Worm (Caenorhabditis elegans) whole organism, L1 larva: Measurements from ENCODE around the gene pfut-1.

ENCODE experiments used
- C04F5.9 ChIP-seq: sonication (generic microtip); optimal IDR thresholded peaks from 2 replicates; lab custom pipeline; 2016; ENCODE audit warnings: missing genetic modification characterization, missing compliant biosample characterization
- C34B4.2 ChIP-seq: sonication (generic microtip); optimal IDR thresholded peaks from 2 replicates; lab custom pipeline; 2017; ENCODE audit warnings: mild to moderate bottlenecking, missing genetic modification characterization, missing compliant biosample characterization
- F16B12.6 ChIP-seq: fragments of 150-350 bp; optimal IDR thresholded peaks from 2 replicates; lab custom pipeline; 2014; ENCODE audit warnings: missing biosample characterization, missing genetic modification characterization
- Y116A8C.19 ChIP-seq: sonication (generic microtip); optimal IDR thresholded peaks from 2 replicates; lab custom pipeline; 2016; ENCODE audit warnings: missing compliant biosample characterization, missing genetic modification characterization, borderline replicate concordance
- aha-1 ChIP-seq: fragments of 150-350 bp; optimal IDR thresholded peaks from 2 replicates; lab custom pipeline; 2014; ENCODE audit warnings: missing biosample characterization, missing genetic modification characterization
- ama-1 ChIP-seq: fragments of 150-350 bp; optimal IDR thresholded peaks from 2 replicates; lab custom pipeline; 2014
- blmp-1 ChIP-seq: fragments of 150-350 bp; optimal IDR thresholded peaks from 2 replicates; lab custom pipeline; 2014; ENCODE audit warnings: missing biosample characterization, missing genetic modification characterization
- ceh-63 ChIP-seq: fragments of 200-800 bp; sonication (Bioruptor generic); optimal IDR thresholded peaks from 2 replicates; lab custom pipeline; 2018; ENCODE audit warnings: mild to moderate bottlenecking, missing genetic modification characterization, missing compliant biosample characterization
- ceh-82 ChIP-seq, 3 experiments: fragments of 150-350 bp in 1 of 3; sonication (generic microtip) in 2 of 3; optimal IDR thresholded peaks; 2 replicates each; lab custom pipeline; 2014 to 2017; ENCODE audit warnings: missing biosample characterization in 3 of 3, missing genetic modification characterization in 3 of 3
- ceh-88 ChIP-seq: fragments of 200-800 bp; sonication (Bioruptor generic); IDR thresholded peaks from 2 replicates; pipeline ENCODE4 v1.3.6; 2022; ENCODE audit warnings: missing genetic modification characterization, missing compliant biosample characterization
- ceh-90 ChIP-seq: sonication (generic microtip); optimal IDR thresholded peaks from 2 replicates; lab custom pipeline; 2016; ENCODE audit warnings: missing genetic modification characterization, missing compliant biosample characterization
- efl-1 ChIP-seq, 4 experiments: fragments of 150-350 bp; optimal IDR thresholded peaks in 3 of 4; peaks in 1 of 4; 1 replicate in 1 of 4; 2 replicates in 3 of 4; lab custom pipeline; 2014; ENCODE audit warnings: missing biosample characterization in 2 of 4, missing genetic modification characterization in 2 of 4, missing genetic modification reagents in 2 of 4
- elt-3 ChIP-seq, 6 experiments: fragments of 150-350 bp in 1 of 6; sonication (generic microtip); optimal IDR thresholded peaks; 2 replicates each; lab custom pipeline; 2017 to 2018; ENCODE audit warnings: missing biosample characterization in 6 of 6, missing genetic modification characterization in 6 of 6, inconsistent platforms in 1 of 6
- fkh-4 ChIP-seq: sonication (generic microtip); optimal IDR thresholded peaks from 2 replicates; lab custom pipeline; 2016; ENCODE audit warnings: missing compliant biosample characterization, missing genetic modification characterization, borderline replicate concordance
- hpl-2 ChIP-seq: fragments of 150-350 bp; optimal IDR thresholded peaks from 2 replicates; lab custom pipeline; 2014; ENCODE audit warnings: missing biosample characterization, missing genetic modification reagents, missing genetic modification characterization
- isw-1 ChIP-seq: fragments of 200-800 bp; sonication (Bioruptor generic); IDR thresholded peaks from 2 replicates; pipeline ENCODE4 v1.3.6; 2022; ENCODE audit warnings: missing genetic modification characterization, missing compliant biosample characterization
- jun-1 ChIP-seq: fragments of 150-350 bp; optimal IDR thresholded peaks from 2 replicates; lab custom pipeline; 2014; ENCODE audit warnings: missing biosample characterization, missing genetic modification reagents, missing genetic modification characterization
- lin-13 ChIP-seq: fragments of 150-350 bp; optimal IDR thresholded peaks from 2 replicates; lab custom pipeline; 2014; ENCODE audit warnings: missing biosample characterization, missing genetic modification reagents, missing genetic modification characterization
- lin-14 ChIP-seq: fragments of 200-800 bp; sonication (Bioruptor generic); optimal IDR thresholded peaks from 2 replicates; lab custom pipeline; 2018; ENCODE audit warnings: mild to moderate bottlenecking, missing genetic modification characterization, moderate library complexity, missing compliant biosample characterization
- lin-15B ChIP-seq: fragments of 150-350 bp; sonication (generic microtip); optimal IDR thresholded peaks from 3 replicates; lab custom pipeline; 2014; ENCODE audit warnings: missing biosample characterization, missing genetic modification characterization
- lin-39 ChIP-seq: fragments of 150-350 bp; optimal IDR thresholded peaks from 2 replicates; lab custom pipeline; 2014; ENCODE audit warnings: missing biosample characterization, missing genetic modification reagents, missing genetic modification characterization
- lir-3 ChIP-seq: sonication (generic microtip); optimal IDR thresholded peaks from 2 replicates; lab custom pipeline; 2016; ENCODE audit warnings: mild to moderate bottlenecking, missing genetic modification characterization, moderate library complexity, missing compliant biosample characterization; ENCODE audit not compliant: poor library complexity
- lsy-2 ChIP-seq, 2 experiments: fragments of 150-350 bp; optimal IDR thresholded peaks; 2 replicates each; lab custom pipeline; 2014; ENCODE audit warnings: missing biosample characterization in 2 of 2, missing genetic modification characterization in 2 of 2
- mab-9 ChIP-seq: fragments of 200-800 bp; sonication (Bioruptor generic); IDR thresholded peaks from 2 replicates; pipeline ENCODE4 v1.3.6; 2022; ENCODE audit warnings: missing genetic modification reagents, missing genetic modification characterization, missing compliant biosample characterization
- mdl-1 ChIP-seq, 2 experiments: fragments of 150-350 bp; optimal IDR thresholded peaks; 2 replicates each; lab custom pipeline; 2014 to 2017; ENCODE audit warnings: missing biosample characterization in 2 of 2, missing genetic modification characterization in 2 of 2, inconsistent platforms in 1 of 2
- mef-2 ChIP-seq: fragments of 150-350 bp; optimal IDR thresholded peaks from 2 replicates; lab custom pipeline; 2014; ENCODE audit warnings: missing biosample characterization, missing genetic modification characterization
- nhr-11 ChIP-seq: fragments of 150-350 bp; optimal IDR thresholded peaks from 2 replicates; lab custom pipeline; 2014; ENCODE audit warnings: missing biosample characterization, missing genetic modification characterization
- nhr-19 ChIP-seq: fragments of 200-800 bp; sonication (Bioruptor generic); conservative IDR thresholded peaks from 2 replicates; pipeline ENCODE4 v1.3.6; 2022; ENCODE audit warnings: missing genetic modification characterization, missing compliant biosample characterization
- nhr-20 ChIP-seq: sonication (generic microtip); optimal IDR thresholded peaks from 2 replicates; lab custom pipeline; 2016; ENCODE audit warnings: mild to moderate bottlenecking, missing genetic modification characterization, missing compliant biosample characterization
- nhr-71 ChIP-seq: sonication (generic microtip); optimal IDR thresholded peaks from 2 replicates; lab custom pipeline; 2016; ENCODE audit warnings: mild to moderate bottlenecking, missing genetic modification characterization, moderate library complexity, missing compliant biosample characterization
- nhr-77 ChIP-seq: fragments of 150-350 bp; optimal IDR thresholded peaks from 2 replicates; lab custom pipeline; 2014; ENCODE audit warnings: missing biosample characterization, missing genetic modification characterization
- nhr-90 ChIP-seq: sonication (generic microtip); optimal IDR thresholded peaks from 2 replicates; lab custom pipeline; 2016; ENCODE audit warnings: mild to moderate bottlenecking, missing genetic modification characterization, missing compliant biosample characterization; ENCODE audit not compliant: poor library complexity
- pqm-1 ChIP-seq: sonication (generic microtip); optimal IDR thresholded peaks from 3 replicates; lab custom pipeline; 2017; ENCODE audit warnings: missing biosample characterization, missing genetic modification characterization
- rnt-1 ChIP-seq: sonication (generic microtip); optimal IDR thresholded peaks from 2 replicates; lab custom pipeline; 2016; ENCODE audit warnings: mild to moderate bottlenecking, missing genetic modification characterization, moderate library complexity, missing compliant biosample characterization
- snpc-4 ChIP-seq: fragments of 150-350 bp; optimal IDR thresholded peaks from 2 replicates; lab custom pipeline; 2014; ENCODE audit warnings: missing biosample characterization, missing genetic modification characterization
- sox-4 ChIP-seq: sonication (generic microtip); optimal IDR thresholded peaks from 2 replicates; lab custom pipeline; 2016; ENCODE audit warnings: missing genetic modification characterization, missing compliant biosample characterization
- sptf-1 ChIP-seq: fragments of 150-350 bp; optimal IDR thresholded peaks from 2 replicates; lab custom pipeline; 2014; ENCODE audit warnings: missing biosample characterization, missing genetic modification characterization
- swsn-7 ChIP-seq: sonication (generic microtip); optimal IDR thresholded peaks from 2 replicates; lab custom pipeline; 2016; ENCODE audit warnings: missing genetic modification characterization, missing compliant biosample characterization
- tbx-2 ChIP-seq: sonication (generic microtip); optimal IDR thresholded peaks from 2 replicates; lab custom pipeline; 2016; ENCODE audit warnings: missing genetic modification characterization, missing compliant biosample characterization
- tlp-1 ChIP-seq: fragments of 150-350 bp; optimal IDR thresholded peaks from 2 replicates; lab custom pipeline; 2014; ENCODE audit warnings: missing biosample characterization, missing genetic modification characterization
- unc-130 ChIP-seq: fragments of 150-350 bp; optimal IDR thresholded peaks from 2 replicates; lab custom pipeline; 2017; ENCODE audit warnings: missing biosample characterization, missing genetic modification characterization, inconsistent platforms
- unc-30 ChIP-seq: sonication (generic microtip); optimal IDR thresholded peaks from 2 replicates; lab custom pipeline; 2017; ENCODE audit warnings: missing biosample characterization, missing genetic modification characterization
- unc-62 ChIP-seq: fragments of 150-350 bp; optimal IDR thresholded peaks from 2 replicates; lab custom pipeline; 2014; ENCODE audit warnings: missing biosample characterization, missing genetic modification reagents, missing genetic modification characterization
- unc-86 ChIP-seq: sonication (generic microtip); optimal IDR thresholded peaks from 2 replicates; lab custom pipeline; 2016; ENCODE audit warnings: missing genetic modification characterization, missing compliant biosample characterization
- unc-98 ChIP-seq: fragments of 200-800 bp; sonication (Bioruptor generic); IDR thresholded peaks from 2 replicates; pipeline ENCODE4 v1.3.6; 2022; ENCODE audit warnings: missing genetic modification characterization, missing compliant biosample characterization
- vab-15 ChIP-seq: sonication (generic microtip); optimal IDR thresholded peaks from 2 replicates; lab custom pipeline; 2017; ENCODE audit warnings: missing genotype, mild to moderate bottlenecking, missing genetic modification characterization, missing compliant biosample characterization
- zip-4 ChIP-seq: fragments of 200-800 bp; sonication (Bioruptor generic); optimal IDR thresholded peaks from 2 replicates; lab custom pipeline; 2018; ENCODE audit warnings: mild to moderate bottlenecking, missing genetic modification characterization, moderate library complexity, missing compliant biosample characterization
- ztf-4 ChIP-seq: fragments of 150-350 bp; optimal IDR thresholded peaks from 2 replicates; lab custom pipeline; 2014; ENCODE audit warnings: missing biosample characterization, missing genetic modification characterization

pfut-1 gene

ce11 chrX:3126233-3126632 is 39.4 kb upstream of the pfut-1 start (continued):
- TF ChIP-seq vab-15 (tag; lab: Kevin White, UChicago) (no peak), ceh-82 (tag; optimal IDR thresholded peaks at IDR 0.05; lab: Kevin White, UChicago) (peak in 2 of 3 experiments; percentile 1 to 52), nhr-11 (tag; lab: Kevin White, UChicago) (no peak), ceh-63 (GFP tag; lab: Kevin White, UChicago) (no peak), mab-9 (GFP tag; lab: Robert Waterston, UW) (no peak), isw-1 (0 out of 2 replicates have a peak, but pooled peaks have one; percentile 5), ceh-88 (GFP tag; lab: Robert Waterston, UW) (no peak), nhr-90 (no peak)

- TF ChIP-seq Y116A8C.19 (tag; lab: Kevin White, UChicago) (no peak), elt-3 (tag; optimal IDR thresholded peaks at IDR 0.05; lab: Kevin White, UChicago) (no peak), zip-4 (no peak), nhr-71 (tag; lab: Kevin White, UChicago) (no peak)
- TF ChIP-seq, all 84 proteins: peak for 0
Observed at ce11 chrX:3126979-3127378, 38.6 kb upstream of the pfut-1 start, which contains the start of gene spc-1. Gene spc-1 (minus strand): TSS chrX:3127079.

ce11 chrX:3127626-3128142 is 37.9 kb upstream of the pfut-1 start:
- TF ChIP-seq lin-13 (GFP tag; lab: Kevin White, UChicago) = peak; percentile 88
- peak; percentile 82 for TF ChIP-seq unc-130 (tag; lab: Kevin White, UChicago)
- no peak for TF ChIP-seq aha-1 (tag; lab: Kevin White, UChicago)
- TF ChIP-seq lin-14 = peak; percentile 99
- peak; percentile 14 for TF ChIP-seq fkh-4 (tag; lab: Kevin White, UChicago)
- peak; percentile 83 for TF ChIP-seq mef-2
- peak; percentile 72 to 91 for TF ChIP-seq lsy-2 (tag; optimal IDR thresholded peaks at IDR 0.05; lab: Kevin White, UChicago)
- TF ChIP-seq vab-15 (tag; lab: Kevin White, UChicago) = peak; percentile 49
- peak; percentile 64 to 72 for TF ChIP-seq efl-1 (optimal IDR thresholded peaks at IDR 0.05; lab: Kevin White, UChicago)
- TF ChIP-seq efl-1 (GFP tag; optimal IDR thresholded peaks at IDR 0.05 in 1 of 2; lab: Kevin White, UChicago) = peak; percentile 34 to 93
- peak; percentile 18 for TF ChIP-seq snpc-4 (tag; lab: Kevin White, UChicago)
- TF ChIP-seq unc-30 (tag; lab: Kevin White, UChicago) = no peak
- TF ChIP-seq ceh-90 (tag; lab: Kevin White, UChicago) = no peak
- peak; percentile 91 for TF ChIP-seq nhr-77 (tag; lab: Kevin White, UChicago)
- TF ChIP-seq ceh-63 (GFP tag; lab: Kevin White, UChicago) = no peak
- TF ChIP-seq zip-4 = peak; percentile 69
- peak; percentile 17 for TF ChIP-seq lin-15B
- no peak for TF ChIP-seq lin-39 (tag; lab: Kevin White, UChicago)
- TF ChIP-seq unc-62 (GFP tag; lab: Kevin White, UChicago) = no peak
- no peak for TF ChIP-seq Y116A8C.19 (tag; lab: Kevin White, UChicago)
- TF ChIP-seq tbx-2 = peak; percentile 93
- TF ChIP-seq lir-3 (tag; lab: Kevin White, UChicago) = peak; percentile 89
- no peak for TF ChIP-seq C34B4.2 (tag; lab: Kevin White, UChicago)
- TF ChIP-seq pqm-1 (tag; lab: Kevin White, UChicago) = peak; percentile 73
- TF ChIP-seq sox-4 (tag; lab: Kevin White, UChicago) = peak; percentile 27
- TF ChIP-seq ztf-4 = peak; percentile 80
- no peak for TF ChIP-seq sptf-1
- TF ChIP-seq nhr-19 (GFP tag; lab: Robert Waterston, UW) = peak; percentile 85
- peak; percentile 91 for TF ChIP-seq unc-86 (tag; lab: Kevin White, UChicago)
- TF ChIP-seq jun-1 (tag; lab: Kevin White, UChicago) = peak; percentile 96
- peak; percentile 86 for TF ChIP-seq rnt-1 (tag; lab: Kevin White, UChicago)
- peak in 1 of 2 experiments; percentile 91 for TF ChIP-seq mdl-1 (tag; optimal IDR thresholded peaks at IDR 0.05; lab: Kevin White, UChicago)
- no peak for TF ChIP-seq tlp-1
- peak; percentile 75 for TF ChIP-seq hpl-2
- no peak for TF ChIP-seq ama-1
- TF ChIP-seq C04F5.9 (tag; lab: Kevin White, UChicago) = peak; percentile 4
- TF ChIP-seq elt-3 (tag; optimal IDR thresholded peaks at IDR 0.05; lab: Kevin White, UChicago) = peak in 5 of 6 experiments; percentile 22 to 86 (median 58)
- TF ChIP-seq blmp-1 (tag; lab: Kevin White, UChicago) = peak; percentile 96
- peak; percentile 6 for TF ChIP-seq F16B12.6
- TF ChIP-seq unc-98 (GFP tag; lab: Robert Waterston, UW) = no peak
- peak; percentile 95 for TF ChIP-seq nhr-20 (tag; lab: Kevin White, UChicago)
- peak; percentile 93 for TF ChIP-seq swsn-7 (tag; lab: Kevin White, UChicago)
